Worm (Caenorhabditis elegans): ENCODE results near the gene eri-1.

eri-1 gene

ce11 chrIV:383135-383731 lies 36.5 kb downstream of the eri-1 start, which contains the start of gene spl-1:
Gene spl-1, minus strand, starts transcription at chrIV:383185.
- TF ChIP-seq somi-1 (GFP tag; optimal IDR thresholded peaks at IDR 0.05) (no peak), tbp1 (GFP tag; optimal IDR thresholded peaks at IDR 0.05) (peak; percentile 2), nhr-80 (tag; optimal IDR thresholded peaks at IDR 0.05) (peak; percentile 82), dpff-1 (tag; optimal IDR thresholded peaks at IDR 0.05) (no peak), chd-7 (tag; optimal IDR thresholded peaks at IDR 0.05) (no peak), tbx-9 (tag; optimal IDR thresholded peaks at IDR 0.05; ENCODE audit: borderline replicate concordance) (no peak), madf-3 (GFP tag; IDR thresholded peaks at IDR 0.05) (no peak), lin-26 (GFP tag; IDR thresholded peaks at IDR 0.05) (no peak), ztf-18 (tag; optimal IDR thresholded peaks at IDR 0.05) (no peak), K12H6.12 (tag; optimal IDR thresholded peaks at IDR 0.05) (no peak), hmg-20 (GFP tag; IDR thresholded peaks at IDR 0.05) (no peak), cebp-1 (GFP tag; IDR thresholded peaks at IDR 0.05) (no peak), cebp-1 (tag; optimal IDR thresholded peaks at IDR 0.05) (no peak), ztf-28 (GFP tag; IDR thresholded peaks at IDR 0.05) (no peak), pbrm-1 (GFP tag; IDR thresholded peaks at IDR 0.05) (0 out of 2 replicates have a peak, but pooled peaks have one; percentile 26), attf-6 (GFP tag; IDR thresholded peaks at IDR 0.05) (no peak), Y79H2A.3 (GFP tag; conservative IDR thresholded peaks at IDR 0.05) (no peak), madf-10 (tag; optimal IDR thresholded peaks at IDR 0.05) (no peak), hsf-1 (GFP tag; IDR thresholded peaks at IDR 0.05) (no peak), nfya-1 (tag; optimal IDR thresholded peaks at IDR 0.05; ENCODE audit: borderline replicate concordance, insufficient read depth) (no peak), athp-1 (tag; optimal IDR thresholded peaks at IDR 0.05) (no peak), sea-2 (GFP tag; IDR thresholded peaks at IDR 0.05) (no peak), attf-5 (GFP tag; optimal IDR thresholded peaks at IDR 0.05) (peak; percentile 51), lin-35 (GFP tag; optimal IDR thresholded peaks at IDR 0.05) (no peak), ceh-58 (GFP tag; IDR thresholded peaks at IDR 0.05) (no peak), atf-7 (tag; optimal IDR thresholded peaks at IDR 0.05) (no peak), bed-2 (GFP tag; IDR thresholded peaks at IDR 0.05) (no peak), Y56A3A.18 (GFP tag; IDR thresholded peaks at IDR 0.05) (no peak), let-526 (GFP tag; IDR thresholded peaks at IDR 0.05) (no peak), K11D2.4 (GFP tag; IDR thresholded peaks at IDR 0.05) (no peak), hrde-1 (tag; optimal IDR thresholded peaks at IDR 0.05; ENCODE audit: borderline replicate concordance) (no peak)

ce11 chrIV:379605-380004 lies 40.2 kb downstream of the eri-1 start:
- TF ChIP-seq dox-1 (GFP tag; IDR thresholded peaks at IDR 0.05) (peak; percentile 53; the same call in 1 of the 2 replicates), lsl-1 (GFP tag; optimal IDR thresholded peaks at IDR 0.05) (peak; percentile 65), snpc-1.3 (tag; optimal IDR thresholded peaks at IDR 0.05; ENCODE audit: insufficient read depth) (peak; percentile 37), dpl-1 (GFP tag; optimal IDR thresholded peaks at IDR 0.05) (peak; percentile 53), unc-130 (GFP tag; optimal IDR thresholded peaks at IDR 0.05) (peak; percentile 52), ceh-91 (GFP tag; IDR thresholded peaks at IDR 0.05) (peak; percentile 41; the same call in 1 of the 2 replicates), mcd-1 (GFP tag; IDR thresholded peaks at IDR 0.05) (peak; percentile 15; the same call in 1 of the 2 replicates), F33H1.4 (GFP tag; IDR thresholded peaks at IDR 0.05) (peak; percentile 92), F49E8.2 (tag; optimal IDR thresholded peaks at IDR 0.05; ENCODE audit: insufficient read depth) (peak; percentile 66), F37B4.10 (GFP tag; IDR thresholded peaks at IDR 0.05) (no peak), B0261.1 (tag; optimal IDR thresholded peaks at IDR 0.05) (no peak), D2030.7 (GFP tag; IDR thresholded peaks at IDR 0.05) (peak; percentile 84), madf-6 (GFP tag; IDR thresholded peaks at IDR 0.05) (peak; percentile 67), nhr-179 (tag; optimal IDR thresholded peaks at IDR 0.05) (no peak), attf-3 (GFP tag; conservative IDR thresholded peaks at IDR 0.05) (no peak), snpc-4 (GFP tag; optimal IDR thresholded peaks at IDR 0.05) (peak; percentile 2), snpc-4 (tag; optimal IDR thresholded peaks at IDR 0.05) (peak in 1 of 4 experiments; percentile 17), ceh-27 (GFP tag; optimal IDR thresholded peaks at IDR 0.05) (no peak), lin-54 (GFP tag; optimal IDR thresholded peaks at IDR 0.05) (peak; percentile 97)

All from whole organism, young adult.